Fruit fly (Drosophila melanogaster) whole organism, wandering third instar larva: ENCODE data around the gene CG15170.
A peak's percentile ranks its signal among the peaks of the same experiment; 100 is the strongest.

Experiments used
- Abd-B ChIP-seq: fragments of >200 bp; optimal IDR thresholded peaks from 2 replicates; lab custom pipeline; 2017; ENCODE audit warnings: missing biosample characterization, missing genetic modification characterization
- CG32264 ChIP-seq: fragments of 200-800 bp; sonication (Bioruptor generic); optimal IDR thresholded peaks from 2 replicates; lab custom pipeline; 2016; ENCODE audit warnings: missing biosample characterization, missing genetic modification characterization
- CG9705 ChIP-seq: fragments of 200-800 bp; sonication (Bioruptor generic); optimal IDR thresholded peaks from 2 replicates; lab custom pipeline; 2018; ENCODE audit warnings: missing biosample characterization, mild to moderate bottlenecking, missing genetic modification characterization
- CrebA ChIP-seq: fragments of 200-800 bp; sonication (Bioruptor generic); optimal IDR thresholded peaks from 2 replicates; lab custom pipeline; 2016; ENCODE audit warnings: missing biosample characterization, mild to moderate bottlenecking, missing genetic modification characterization, borderline replicate concordance
- Dfd ChIP-seq: fragments of >200 bp; optimal IDR thresholded peaks from 2 replicates; lab custom pipeline; 2017; ENCODE audit warnings: missing biosample characterization, missing genetic modification characterization
- Dif ChIP-seq: fragments of 200-275, 200-300 bp; sonication (Bioruptor generic); optimal IDR thresholded peaks from 2 replicates; lab custom pipeline; 2018; ENCODE audit warnings: missing biosample characterization, missing genetic modification characterization; ENCODE audit not compliant: partially characterized antibody
- GATAd ChIP-seq: sonication (Bioruptor generic); optimal IDR thresholded peaks from 2 replicates; lab custom pipeline; 2016; ENCODE audit warnings: missing biosample characterization, missing genetic modification characterization
- HLH106 ChIP-seq: fragments of 200-800 bp; optimal IDR thresholded peaks from 3 replicates; lab custom pipeline; 2019; ENCODE audit warnings: missing biosample characterization, mild to moderate bottlenecking, missing genetic modification characterization, moderate library complexity
- Hnf4 ChIP-seq: fragments of 200-800 bp; sonication (Bioruptor generic); optimal IDR thresholded peaks from 2 replicates; lab custom pipeline; 2016; ENCODE audit warnings: missing biosample characterization, mild to moderate bottlenecking, missing genetic modification characterization
- Hr78 ChIP-seq: fragments of >200 bp; optimal IDR thresholded peaks from 2 replicates; lab custom pipeline; 2017; ENCODE audit warnings: missing biosample characterization, missing genetic modification characterization
- Hr83 ChIP-seq: fragments of 200-300 bp; sonication (Bioruptor generic); optimal IDR thresholded peaks from 2 replicates; lab custom pipeline; 2016; ENCODE audit warnings: missing biosample characterization, mild to moderate bottlenecking, missing genetic modification characterization, moderate library complexity; ENCODE audit not compliant: poor library complexity, severe bottlenecking
- Jra ChIP-seq: sonication (Bioruptor generic); optimal IDR thresholded peaks from 2 replicates; lab custom pipeline; 2016; ENCODE audit warnings: missing biosample characterization, missing genetic modification characterization
- Mio ChIP-seq: sonication (Bioruptor generic); optimal IDR thresholded peaks from 2 replicates; lab custom pipeline; 2016; ENCODE audit warnings: missing biosample characterization, missing genetic modification characterization
- Myc ChIP-seq: fragments of >200 bp; optimal IDR thresholded peaks from 2 replicates; lab custom pipeline; 2017
- N ChIP-seq: fragments of >200 bp; optimal IDR thresholded peaks from 2 replicates; lab custom pipeline; 2018; ENCODE audit warnings: missing biosample characterization, missing external identifiers, missing genetic modification characterization
- OdsH ChIP-seq: fragments of 200-800 bp; sonication (Bioruptor generic); optimal IDR thresholded peaks from 2 replicates; lab custom pipeline; 2016; ENCODE audit warnings: missing biosample characterization, mild to moderate bottlenecking, missing genetic modification characterization
- Rel ChIP-seq, 2 experiments: fragments of 200-800 bp; sonication (Bioruptor generic) in 1 of 2; optimal IDR thresholded peaks; 2 replicates in 1 of 2; 3 replicates in 1 of 2; lab custom pipeline; 2016 to 2019; ENCODE audit warnings: mild to moderate bottlenecking in 2 of 2, missing biosample characterization in 2 of 2, missing genetic modification characterization in 2 of 2, moderate library complexity in 1 of 2
- Sp1 ChIP-seq: fragments of 200-800 bp; sonication (Bioruptor generic); optimal IDR thresholded peaks from 3 replicates; lab custom pipeline; 2019; ENCODE audit warnings: missing biosample characterization, mild to moderate bottlenecking, missing genetic modification characterization, moderate library complexity
- Vsx2 ChIP-seq: fragments of 200-300, 225-300 bp; sonication (Bioruptor generic); optimal IDR thresholded peaks from 2 replicates; lab custom pipeline; 2018; ENCODE audit warnings: missing biosample characterization, missing genetic modification characterization; ENCODE audit not compliant: partially characterized antibody
- br ChIP-seq: fragments of 200-800 bp; sonication (Bioruptor generic); optimal IDR thresholded peaks from 2 replicates; lab custom pipeline; 2016; ENCODE audit warnings: missing biosample characterization, missing genetic modification characterization
- brk ChIP-seq: fragments of 200-800 bp; sonication (Bioruptor generic); optimal IDR thresholded peaks from 2 replicates; lab custom pipeline; 2016; ENCODE audit warnings: missing biosample characterization, mild to moderate bottlenecking, missing genetic modification characterization
- dl ChIP-seq, 2 experiments: fragments of 175-275, 200-275 bp in 1 of 2; fragments of 200-275 bp in 1 of 2; sonication (Bioruptor generic); optimal IDR thresholded peaks; lab custom pipeline; 2018; ENCODE audit warnings: mild to moderate bottlenecking in 2 of 2, missing biosample characterization in 2 of 2, missing genetic modification characterization in 2 of 2, moderate library complexity in 2 of 2; ENCODE audit not compliant: partially characterized antibody in 2 of 2, insufficient read depth in 1 of 2
- dmrt93B ChIP-seq: fragments of 200-800 bp; sonication (Bioruptor generic); optimal IDR thresholded peaks from 2 replicates; lab custom pipeline; 2018; ENCODE audit warnings: missing biosample characterization, mild to moderate bottlenecking, missing genetic modification characterization
- dsf ChIP-seq: sonication (Bioruptor generic); optimal IDR thresholded peaks from 2 replicates; lab custom pipeline; 2016; ENCODE audit warnings: missing biosample characterization, missing genetic modification characterization, borderline replicate concordance
- ey ChIP-seq: fragments of 200-800 bp; sonication (Bioruptor generic); optimal IDR thresholded peaks from 2 replicates; lab custom pipeline; 2016; ENCODE audit warnings: missing biosample characterization, missing genetic modification characterization
- foxo ChIP-seq, 2 experiments: fragments of 200-800 bp; sonication (Bioruptor generic); optimal IDR thresholded peaks; 2 replicates in 1 of 2; 3 replicates in 1 of 2; lab custom pipeline; 2016 to 2017; ENCODE audit warnings: missing biosample characterization in 2 of 2, missing genetic modification characterization in 2 of 2
- fru ChIP-seq: fragments of 200-800 bp; sonication (Bioruptor generic); optimal IDR thresholded peaks from 3 replicates; lab custom pipeline; 2016; ENCODE audit warnings: missing biosample characterization, mild to moderate bottlenecking, missing genetic modification characterization
- h ChIP-seq: fragments of 200-800 bp; sonication (Bioruptor generic); optimal IDR thresholded peaks from 3 replicates; lab custom pipeline; 2016; ENCODE audit warnings: missing biosample characterization, mild to moderate bottlenecking, missing genetic modification characterization
- jim ChIP-seq: fragments of 175-275, 200-325 bp; sonication (Bioruptor generic); optimal IDR thresholded peaks from 2 replicates; lab custom pipeline; 2016; ENCODE audit warnings: missing biosample characterization, mild to moderate bottlenecking, missing genetic modification characterization
- lola ChIP-seq: fragments of >200 bp; optimal IDR thresholded peaks from 2 replicates; lab custom pipeline; 2017; ENCODE audit warnings: missing biosample characterization, missing genetic modification characterization
- pan ChIP-seq: fragments of >200 bp; optimal IDR thresholded peaks from 2 replicates; lab custom pipeline; 2017
- psq ChIP-seq: fragments of 200-800 bp; sonication (Bioruptor generic); optimal IDR thresholded peaks from 3 replicates; lab custom pipeline; 2017; ENCODE audit warnings: missing biosample characterization, mild to moderate bottlenecking, missing genetic modification characterization, moderate library complexity
- rgr ChIP-seq: fragments of 200-800 bp; sonication (Bioruptor generic); optimal IDR thresholded peaks from 3 replicates; lab custom pipeline; 2016; ENCODE audit warnings: missing biosample characterization, mild to moderate bottlenecking, missing genetic modification characterization
- sage ChIP-seq: fragments of 200-800 bp; sonication (Bioruptor generic); optimal IDR thresholded peaks from 2 replicates; lab custom pipeline; 2016; ENCODE audit warnings: missing biosample characterization, mild to moderate bottlenecking, missing genetic modification characterization
- sv ChIP-seq: fragments of 200-800 bp; sonication (Bioruptor generic); optimal IDR thresholded peaks from 3 replicates; lab custom pipeline; 2016; ENCODE audit warnings: missing biosample characterization, missing genetic modification characterization
- tai ChIP-seq: sonication (Bioruptor generic); optimal IDR thresholded peaks from 2 replicates; lab custom pipeline; 2016; ENCODE audit warnings: missing biosample characterization, missing genetic modification characterization
- usp ChIP-seq: fragments of >200 bp; optimal IDR thresholded peaks from 2 replicates; lab custom pipeline; 2017; ENCODE audit warnings: missing biosample characterization, missing genetic modification characterization
- woc ChIP-seq: sonication (Bioruptor generic); optimal IDR thresholded peaks from 2 replicates; lab custom pipeline; 2016; ENCODE audit warnings: missing biosample characterization, mild to moderate bottlenecking, missing genetic modification characterization

Gene CG15170

DNA sequence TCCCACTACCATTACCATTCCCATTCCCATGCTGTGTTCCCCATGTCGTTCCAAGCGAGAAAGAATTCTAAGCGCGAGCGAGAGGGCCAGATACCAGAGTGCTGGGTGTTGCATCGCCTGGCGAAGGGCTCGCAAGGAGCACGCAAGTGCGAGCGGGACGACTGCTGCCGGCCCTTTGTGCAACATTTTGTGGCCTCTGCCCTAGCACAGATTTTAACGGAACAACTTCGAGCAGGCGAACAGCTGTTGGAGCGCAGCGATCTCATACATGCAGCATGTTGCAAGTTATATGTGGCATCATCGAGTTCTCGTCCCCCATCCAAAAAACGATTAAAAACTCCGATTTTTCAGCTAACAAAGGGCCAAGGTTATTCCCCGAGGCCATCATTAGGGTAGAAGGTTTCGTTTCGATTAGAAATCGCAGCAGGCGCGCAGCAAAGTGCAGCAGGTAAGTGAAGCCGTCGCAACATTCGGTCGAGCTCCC is 42.5 kb downstream of the CG15170 start:
- TF ChIP-seq fru (GFP tag; lab: Kevin White, UChicago), result peak; percentile 84
- TF ChIP-seq dl (GFP tag; optimal IDR thresholded peaks at IDR 0.05; lab: Kevin White, UChicago; ENCODE audit: insufficient read depth in 1 of 2, partially characterized antibody in 2 of 2), result peak; percentile 21 to 63
- peak; percentile 83 for TF ChIP-seq Dif
- no peak for TF ChIP-seq sage (GFP tag; lab: Kevin White, UChicago)
- no peak for TF ChIP-seq Abd-B (GFP tag; lab: Kevin White, UChicago)
- TF ChIP-seq Rel (GFP tag; optimal IDR thresholded peaks at IDR 0.05; lab: Kevin White, UChicago), result no peak
- peak; percentile 93 for TF ChIP-seq Rel (tag; optimal IDR thresholded peaks at IDR 0.05; lab: Kevin White, UChicago)
- TF ChIP-seq dsf (GFP tag; lab: Kevin White, UChicago), result no peak

DNA sequence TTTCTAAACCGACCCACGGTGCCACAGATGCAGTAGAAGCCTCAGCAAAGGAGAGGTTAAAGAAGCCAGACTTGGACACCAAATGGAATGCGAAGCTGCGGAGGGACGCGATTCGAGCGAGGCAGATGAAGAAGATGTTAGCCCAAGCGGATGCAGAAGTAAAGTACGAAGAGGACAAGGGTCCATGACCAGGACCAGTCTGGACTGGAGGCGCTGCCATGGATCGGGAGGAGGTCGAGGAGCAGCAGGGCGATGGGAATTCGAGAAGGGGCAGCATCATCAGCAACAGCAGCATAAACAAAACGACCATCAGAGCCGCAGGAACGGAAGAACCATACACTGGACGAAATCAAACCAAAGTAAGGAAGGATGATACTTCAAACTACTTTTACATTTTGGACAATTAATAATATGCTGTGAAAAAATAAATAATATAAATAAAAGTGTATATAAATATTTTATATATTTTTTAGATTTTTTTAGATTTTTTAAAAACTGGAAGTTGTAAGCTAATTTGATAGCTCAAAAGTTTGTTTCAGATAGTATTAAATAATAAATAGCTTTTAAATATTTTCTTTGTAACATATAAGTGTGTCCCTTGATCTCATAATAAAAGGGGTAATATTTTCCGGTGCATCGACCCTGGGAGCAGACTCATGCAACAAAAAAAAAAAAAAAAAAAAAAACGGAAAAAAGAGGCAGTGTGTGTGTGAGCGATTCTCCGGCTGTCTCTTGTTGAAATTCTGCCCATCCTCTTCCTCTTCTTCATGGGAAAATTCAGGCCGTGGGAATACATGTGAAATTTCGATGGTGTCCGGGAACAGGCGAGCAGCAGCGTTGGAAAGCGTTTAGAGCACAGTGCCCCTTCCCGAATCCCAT is 43.2 kb downstream of the CG15170 start:
- peak; percentile 65 for TF ChIP-seq Hr83 (GFP tag; lab: Kevin White, UChicago)
- TF ChIP-seq Vsx2 (GFP tag; lab: Kevin White, UChicago), result peak; percentile 52
- TF ChIP-seq sv (GFP tag; lab: Kevin White, UChicago), result no peak
- TF ChIP-seq usp (GFP tag; lab: Kevin White, UChicago), result no peak
- TF ChIP-seq N (GFP tag; lab: Kevin White, UChicago), result no peak
- peak; percentile 35 for TF ChIP-seq Hnf4 (GFP tag; lab: Kevin White, UChicago)
- no peak for TF ChIP-seq woc (GFP tag; lab: Kevin White, UChicago)
- TF ChIP-seq br (GFP tag; lab: Kevin White, UChicago), result peak; percentile 10
- peak; percentile 53 to 76 for TF ChIP-seq dl (GFP tag; optimal IDR thresholded peaks at IDR 0.05; lab: Kevin White, UChicago; ENCODE audit: insufficient read depth in 1 of 2, partially characterized antibody in 2 of 2)
- no peak for TF ChIP-seq pan (lab: Kevin White, UChicago)
- no peak for TF ChIP-seq CrebA
- TF ChIP-seq Jra (GFP tag; lab: Kevin White, UChicago), result no peak
- peak; percentile 88 for TF ChIP-seq psq
- no peak for TF ChIP-seq Mio (GFP tag; lab: Kevin White, UChicago)
- TF ChIP-seq lola, result no peak
- TF ChIP-seq OdsH (GFP tag; lab: Kevin White, UChicago), result peak; percentile 73
- TF ChIP-seq HLH106 (tag; lab: Kevin White, UChicago), result peak; percentile 90
- TF ChIP-seq Rel (GFP tag; optimal IDR thresholded peaks at IDR 0.05; lab: Kevin White, UChicago), result no peak
- peak; percentile 24 for TF ChIP-seq Rel (tag; optimal IDR thresholded peaks at IDR 0.05; lab: Kevin White, UChicago)
- TF ChIP-seq Dfd (GFP tag; lab: Kevin White, UChicago), result no peak
- TF ChIP-seq dmrt93B (GFP tag; lab: Kevin White, UChicago), result peak; percentile 56
- TF ChIP-seq Myc (lab: Kevin White, UChicago), result no peak
- peak; percentile 66 for TF ChIP-seq Dif
- no peak for TF ChIP-seq Abd-B (GFP tag; lab: Kevin White, UChicago)
- no peak for TF ChIP-seq dsf (GFP tag; lab: Kevin White, UChicago)
- no peak for TF ChIP-seq sage (GFP tag; lab: Kevin White, UChicago)
- no peak for TF ChIP-seq ey (GFP tag; lab: Kevin White, UChicago)
- TF ChIP-seq Hr78 (GFP tag; lab: Kevin White, UChicago), result no peak
- peak; percentile 57 for TF ChIP-seq brk (GFP tag; lab: Kevin White, UChicago)
- TF ChIP-seq Sp1 (GFP tag; lab: Kevin White, UChicago), result peak; percentile 94
- peak in 1 of 2 experiments; percentile 79 for TF ChIP-seq foxo (GFP tag; optimal IDR thresholded peaks at IDR 0.05; lab: Kevin White, UChicago)
- peak; percentile 3 for TF ChIP-seq CG9705 (GFP tag; lab: Kevin White, UChicago)
- TF ChIP-seq h, result peak; percentile 44
- TF ChIP-seq tai (GFP tag; lab: Kevin White, UChicago), result no peak
- peak; percentile 30 for TF ChIP-seq jim (GFP tag; lab: Kevin White, UChicago)
- TF ChIP-seq rgr (GFP tag; lab: Kevin White, UChicago), result peak; percentile 72
- no peak for TF ChIP-seq GATAd (GFP tag; lab: Kevin White, UChicago)
- no peak for TF ChIP-seq fru (GFP tag; lab: Kevin White, UChicago)
- TF ChIP-seq CG32264 (GFP tag; lab: Kevin White, UChicago), result no peak
